Worm (Caenorhabditis elegans) whole organism, L2 larva: ENCODE data around the gene mes-1.

ENCODE experiments used
- Y55F3AM.14 ChIP-seq: fragments of 200-800 bp; sonication (Bioruptor generic); optimal IDR thresholded peaks from 2 replicates; lab custom pipeline; 2018; ENCODE audit warnings: mild to moderate bottlenecking, missing genetic modification characterization, missing compliant biosample characterization
- ama-1 ChIP-seq: fragments of 150-350 bp; optimal IDR thresholded peaks from 2 replicates; lab custom pipeline; 2018; ENCODE audit warnings: inconsistent platforms
- blmp-1 ChIP-seq: sonication (generic microtip); optimal IDR thresholded peaks from 2 replicates; lab custom pipeline; 2017; ENCODE audit warnings: missing genetic modification characterization, mild to moderate bottlenecking, missing compliant biosample characterization, antibody characterized with exemption, moderate library complexity; ENCODE audit not compliant: insufficient read depth
- dmd-4 ChIP-seq: sonication (generic microtip); optimal IDR thresholded peaks from 2 replicates; lab custom pipeline; 2017; ENCODE audit warnings: missing biosample characterization, missing genetic modification characterization
- elt-3 ChIP-seq: sonication (generic microtip); optimal IDR thresholded peaks from 2 replicates; lab custom pipeline; 2017; ENCODE audit warnings: missing biosample characterization, missing genetic modification characterization
- fos-1 ChIP-seq: fragments of 150-350 bp; optimal IDR thresholded peaks from 2 replicates; lab custom pipeline; 2014; ENCODE audit warnings: missing biosample characterization, missing genetic modification characterization
- lin-13 ChIP-seq: fragments of 150-350 bp; optimal IDR thresholded peaks from 2 replicates; lab custom pipeline; 2014; ENCODE audit warnings: missing biosample characterization, missing genetic modification reagents, missing genetic modification characterization
- sma-3 ChIP-seq: sonication (generic microtip); optimal IDR thresholded peaks from 2 replicates; lab custom pipeline; 2016; ENCODE audit warnings: missing genetic modification reagents, missing genetic modification characterization, missing compliant biosample characterization
- snpc-4 ChIP-seq: fragments of 150-350 bp; optimal IDR thresholded peaks from 2 replicates; lab custom pipeline; 2014; ENCODE audit warnings: missing biosample characterization, missing genetic modification characterization

DNA sequence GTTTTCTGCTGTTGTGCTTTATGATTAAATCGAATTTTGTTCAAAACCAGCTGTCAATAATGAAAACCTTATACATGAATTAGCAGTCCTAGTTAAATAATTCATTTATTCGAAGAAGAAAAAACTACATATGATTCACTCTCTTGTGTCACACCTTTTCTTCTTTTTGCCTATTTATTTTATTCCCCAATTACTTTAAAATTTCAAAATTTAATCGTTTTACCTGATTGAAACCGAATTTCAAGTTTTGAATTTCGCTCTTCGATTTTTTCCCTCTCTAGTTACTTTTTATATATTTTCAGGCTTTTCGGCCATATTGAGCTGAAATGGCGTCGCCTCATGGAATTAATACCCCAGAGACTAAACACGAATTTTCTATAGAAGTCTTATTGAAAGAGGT, 4.8 kb upstream of the mes-1 start, which contains the start of gene xtr-1:
- TF ChIP-seq Y55F3AM.14 (no peak), sma-3 (no peak), ama-1 (no peak), lin-13 (GFP tag; lab: Kevin White, UChicago) (no peak), blmp-1 (tag; lab: Kevin White, UChicago) (no peak), dmd-4 (tag; lab: Kevin White, UChicago) (no peak), elt-3 (tag; lab: Kevin White, UChicago) (no peak), fos-1 (no peak), snpc-4 (tag; lab: Kevin White, UChicago) (no peak)
